Fruit fly (Drosophila melanogaster): ENCODE measurements around the gene CG6144.
A peak's percentile ranks its signal among the peaks of the same experiment; 100 is the strongest.

The CG6144 gene

dm6 chr2L:10466865-10467270 is 21.6 kb upstream of the CG6144 start (continued):
- TF ChIP-seq da (GFP tag; optimal IDR thresholded peaks at IDR 0.05), result no peak
- TF ChIP-seq CG17802 (tag; optimal IDR thresholded peaks at IDR 0.05), result peak; percentile 24
- TF ChIP-seq knrl (GFP tag; IDR thresholded peaks at IDR 0.05; ENCODE audit: partially characterized antibody), result no peak
- 0 out of 3 replicates have a peak, but pooled peaks have one; percentile 46 for TF ChIP-seq jigr1 (GFP tag; IDR thresholded peaks at IDR 0.05)
- TF ChIP-seq B-H2 (GFP tag; optimal IDR thresholded peaks at IDR 0.05), result no peak
- TF ChIP-seq lmd (GFP tag; IDR thresholded peaks at IDR 0.05), result peak; percentile 80
- TF ChIP-seq CG12104 (GFP tag; optimal IDR thresholded peaks at IDR 0.05), result peak; percentile 57
- TF ChIP-seq psq (GFP tag; optimal IDR thresholded peaks at IDR 0.05), result peak; percentile 10
- TF ChIP-seq PHDP (tag; optimal IDR thresholded peaks at IDR 0.05), result peak; percentile 13
- no peak for TF ChIP-seq ab (GFP tag; optimal IDR thresholded peaks at IDR 0.05)
- peak; percentile 73 for TF ChIP-seq CG14710 (tag; optimal IDR thresholded peaks at IDR 0.05)
- no peak for TF ChIP-seq pan (optimal IDR thresholded peaks at IDR 0.05)
- peak in 1 of 2 experiments; percentile 57 for TF ChIP-seq pan (GFP tag; optimal IDR thresholded peaks at IDR 0.05 in 1 of 2, IDR thresholded peaks at IDR 0.05 in 1 of 2)
- peak; percentile 72 for TF ChIP-seq CG9437 (GFP tag; optimal IDR thresholded peaks at IDR 0.05)
- TF ChIP-seq repo (GFP tag; optimal IDR thresholded peaks at IDR 0.05), result no peak
- TF ChIP-seq Spps (tag; optimal IDR thresholded peaks at IDR 0.05), result peak; percentile 57
- TF ChIP-seq CG8089 (GFP tag; optimal IDR thresholded peaks at IDR 0.05), result peak; percentile 22
- TF ChIP-seq Ets97D (GFP tag; optimal IDR thresholded peaks at IDR 0.05), result peak; percentile 4
- TF ChIP-seq eve (GFP tag; optimal IDR thresholded peaks at IDR 0.05), result peak in 1 of 2 experiments; percentile 87
- no peak for TF ChIP-seq CG9932 (GFP tag; IDR thresholded peaks at IDR 0.05)
- no peak for TF ChIP-seq lbe (GFP tag; optimal IDR thresholded peaks at IDR 0.05)
- no peak for TF ChIP-seq salm (tag; optimal IDR thresholded peaks at IDR 0.05)
- TF ChIP-seq D19B (GFP tag; optimal IDR thresholded peaks at IDR 0.05), result peak; percentile 84
- no peak for TF ChIP-seq ftz-f1 (GFP tag; optimal IDR thresholded peaks at IDR 0.05)

dm6 chr2L:10468388-10468787 is 20.1 kb upstream of the CG6144 start:
- TF ChIP-seq CG11398 (GFP tag; optimal IDR thresholded peaks at IDR 0.05) (no peak), CG17568 (GFP tag; optimal IDR thresholded peaks at IDR 0.05) (peak; percentile 34), chif (GFP tag; optimal IDR thresholded peaks at IDR 0.05) (peak; percentile 6 to 8), CG12104 (GFP tag; optimal IDR thresholded peaks at IDR 0.05) (no peak), Dll (GFP tag; IDR thresholded peaks at IDR 0.05; ENCODE audit: partially characterized antibody) (no peak), run (tag; optimal IDR thresholded peaks at IDR 0.05) (no peak), Blimp-1 (GFP tag; optimal IDR thresholded peaks at IDR 0.05) (peak; percentile 59), CG2199 (GFP tag; IDR thresholded peaks at IDR 0.05) (no peak), CG32532 (GFP tag; IDR thresholded peaks at IDR 0.05) (peak; percentile 82), sima (GFP tag; optimal IDR thresholded peaks at IDR 0.05) (no peak), CG33557 (GFP tag; optimal IDR thresholded peaks at IDR 0.05) (no peak), Nf-YA (GFP tag; IDR thresholded peaks at IDR 0.05) (0 out of 2 replicates have a peak, but pooled peaks have one; percentile 9), luna (GFP tag; optimal IDR thresholded peaks at IDR 0.05) (no peak), nerfin-1 (tag; optimal IDR thresholded peaks at IDR 0.05) (no peak), B-H2 (GFP tag; optimal IDR thresholded peaks at IDR 0.05) (peak; percentile 27), cad (GFP tag; optimal IDR thresholded peaks at IDR 0.05) (no peak), CG17328 (GFP tag; IDR thresholded peaks at IDR 0.05) (no peak), odd (GFP tag; optimal IDR thresholded peaks at IDR 0.05) (peak; percentile 11), Fer3 (tag; optimal IDR thresholded peaks at IDR 0.05) (peak; percentile 69), CG1603 (tag; optimal IDR thresholded peaks at IDR 0.05) (peak; percentile 62), CG31365 (tag; optimal IDR thresholded peaks at IDR 0.05) (no peak), stc (GFP tag; IDR thresholded peaks at IDR 0.05) (0 out of 2 replicates have a peak, but pooled peaks have one; percentile 24), ewg (GFP tag; optimal IDR thresholded peaks at IDR 0.05) (no peak), Lpt (GFP tag; optimal IDR thresholded peaks at IDR 0.05) (no peak), Sox102F (GFP tag; optimal IDR thresholded peaks at IDR 0.05) (peak; percentile 65), gt (GFP tag; IDR thresholded peaks at IDR 0.05) (peak; percentile 27; the same call in 1 of the 2 replicates), HmgZ (tag; optimal IDR thresholded peaks at IDR 0.05) (peak; percentile 15), ssp (GFP tag; IDR thresholded peaks at IDR 0.05) (peak; percentile 29; the same call in 1 of the 2 replicates), ro (GFP tag; IDR thresholded peaks at IDR 0.05) (no peak), CG7987 (GFP tag; optimal IDR thresholded peaks at IDR 0.05) (no peak)

Measured in whole organism, embryonic.